Fruit fly (Drosophila melanogaster): ENCODE results near the gene CG8003.
A peak's percentile ranks its signal among the peaks of the same experiment; 100 is the strongest.

CG8003 gene

dm6 chr3L:10660744-10661589, at the start of gene CG8003, which contains the start of gene CG32066 (continued):
- TF ChIP-seq CG15696 (tag; optimal IDR thresholded peaks at IDR 0.05) (peak; percentile 32), scrt (GFP tag; optimal IDR thresholded peaks at IDR 0.05) (peak; percentile 26), tgo (GFP tag; IDR thresholded peaks at IDR 0.05) (peak; percentile 35; the same call in 1 of the 3 replicates), CG1024 (GFP tag; IDR thresholded peaks at IDR 0.05) (no peak; the same call in 1 of the 2 replicates), CG10209 (GFP tag; optimal IDR thresholded peaks at IDR 0.05) (peak; percentile 11), gcm2 (GFP tag; optimal IDR thresholded peaks at IDR 0.05) (no peak), CG7556 (GFP tag; optimal IDR thresholded peaks at IDR 0.05) (peak; percentile 54), CHES-1-like (GFP tag; optimal IDR thresholded peaks at IDR 0.05) (no peak), ssp (GFP tag; IDR thresholded peaks at IDR 0.05) (no peak), Xbp1 (GFP tag; optimal IDR thresholded peaks at IDR 0.05) (peak; percentile 29), Elba2 (GFP tag; optimal IDR thresholded peaks at IDR 0.05) (peak; percentile 95), CG10147 (GFP tag; optimal IDR thresholded peaks at IDR 0.05) (no peak), CG30431 (GFP tag; optimal IDR thresholded peaks at IDR 0.05) (no peak), pros (GFP tag; optimal IDR thresholded peaks at IDR 0.05) (no peak), oc (tag; optimal IDR thresholded peaks at IDR 0.05) (peak; percentile 56), CG6689 (GFP tag; IDR thresholded peaks at IDR 0.05) (no peak), hbn (GFP tag; IDR thresholded peaks at IDR 0.05; ENCODE audit: partially characterized antibody) (peak; percentile 89), wor (GFP tag; IDR thresholded peaks at IDR 0.05) (no peak), Deaf1 (tag; optimal IDR thresholded peaks at IDR 0.05) (no peak), CG18476 (GFP tag; optimal IDR thresholded peaks at IDR 0.05) (no peak), Rfx (GFP tag; IDR thresholded peaks at IDR 0.05) (peak; percentile 55), otp (GFP tag; IDR thresholded peaks at IDR 0.05) (no peak), grau (tag; optimal IDR thresholded peaks at IDR 0.05) (peak; percentile 60), CG7372 (GFP tag; IDR thresholded peaks at IDR 0.05) (no peak), CG4707 (GFP tag; optimal IDR thresholded peaks at IDR 0.05) (peak; percentile 53), kah (GFP tag; optimal IDR thresholded peaks at IDR 0.05) (peak; percentile 49), CG10321 (GFP tag; IDR thresholded peaks at IDR 0.05) (no peak; the same call in 1 of the 2 replicates), D19B (GFP tag; optimal IDR thresholded peaks at IDR 0.05) (no peak), mam (GFP tag; optimal IDR thresholded peaks at IDR 0.05) (peak; percentile 3), HLH3B (GFP tag; IDR thresholded peaks at IDR 0.05) (0 out of 2 replicates have a peak, but pooled peaks have one; percentile 15), Max (GFP tag; optimal IDR thresholded peaks at IDR 0.05) (peak; percentile 10), CG12299 (tag; optimal IDR thresholded peaks at IDR 0.05) (peak; percentile 45), Doc2 (GFP tag; IDR thresholded peaks at IDR 0.05) (no peak), Spps (tag; optimal IDR thresholded peaks at IDR 0.05) (no peak), CG4820 (GFP tag; optimal IDR thresholded peaks at IDR 0.05) (peak; percentile 56), pita (GFP tag; optimal IDR thresholded peaks at IDR 0.05) (no peak), CG43689 (GFP tag; IDR thresholded peaks at IDR 0.05) (no peak), CG15601 (tag; optimal IDR thresholded peaks at IDR 0.05) (peak; percentile 47), HmgD (GFP tag; optimal IDR thresholded peaks at IDR 0.05) (no peak), NfI (GFP tag; optimal IDR thresholded peaks at IDR 0.05) (peak; percentile 42), MBD-R2 (GFP tag; IDR thresholded peaks at IDR 0.05) (peak; percentile 61), Lim3 (GFP tag; IDR thresholded peaks at IDR 0.05) (no peak), kay (GFP tag; optimal IDR thresholded peaks at IDR 0.05) (no peak), CG17186 (GFP tag; optimal IDR thresholded peaks at IDR 0.05) (no peak), CG9609 (GFP tag; optimal IDR thresholded peaks at IDR 0.05) (no peak), CG6654 (GFP tag; optimal IDR thresholded peaks at IDR 0.05) (no peak), lmd (GFP tag; IDR thresholded peaks at IDR 0.05) (no peak; the same call in 1 of the 2 replicates), Fer1 (GFP tag; optimal IDR thresholded peaks at IDR 0.05) (peak; percentile 68), CG11085 (GFP tag; IDR thresholded peaks at IDR 0.05) (0 out of 2 replicates have a peak, but pooled peaks have one; percentile 41), Ptx1 (GFP tag; IDR thresholded peaks at IDR 0.05) (0 out of 2 replicates have a peak, but pooled peaks have one; percentile 35)

All from whole organism, embryonic.